Worm (Caenorhabditis elegans) whole organism, L1 larva: ENCODE measurements around the gene F59C12.4.

Experiments
- fkh-10 ChIP-seq: sonication (generic microtip); optimal IDR thresholded peaks from 2 replicates; lab custom pipeline; 2017; ENCODE audit warnings: missing biosample characterization, missing genetic modification reagents, missing genetic modification characterization
- fos-1 ChIP-seq: fragments of 150-350 bp; optimal IDR thresholded peaks from 2 replicates; lab custom pipeline; 2014; ENCODE audit warnings: missing biosample characterization, missing genetic modification characterization
- nhr-47 ChIP-seq: sonication (generic microtip); optimal IDR thresholded peaks from 2 replicates; lab custom pipeline; 2016; ENCODE audit warnings: mild to moderate bottlenecking, missing genetic modification characterization, moderate library complexity, missing compliant biosample characterization
- nhr-77 ChIP-seq: fragments of 150-350 bp; optimal IDR thresholded peaks from 2 replicates; lab custom pipeline; 2014; ENCODE audit warnings: missing biosample characterization, missing genetic modification characterization
- unc-62 ChIP-seq: fragments of 150-350 bp; optimal IDR thresholded peaks from 2 replicates; lab custom pipeline; 2014; ENCODE audit warnings: missing biosample characterization, missing genetic modification reagents, missing genetic modification characterization
- ztf-11 ChIP-seq, 2 experiments: sonication (generic microtip); optimal IDR thresholded peaks; 2 replicates each; lab custom pipeline; 2016 to 2017; ENCODE audit warnings: missing genetic modification characterization in 2 of 2, missing biosample characterization in 1 of 2, missing compliant biosample characterization in 1 of 2

DNA sequence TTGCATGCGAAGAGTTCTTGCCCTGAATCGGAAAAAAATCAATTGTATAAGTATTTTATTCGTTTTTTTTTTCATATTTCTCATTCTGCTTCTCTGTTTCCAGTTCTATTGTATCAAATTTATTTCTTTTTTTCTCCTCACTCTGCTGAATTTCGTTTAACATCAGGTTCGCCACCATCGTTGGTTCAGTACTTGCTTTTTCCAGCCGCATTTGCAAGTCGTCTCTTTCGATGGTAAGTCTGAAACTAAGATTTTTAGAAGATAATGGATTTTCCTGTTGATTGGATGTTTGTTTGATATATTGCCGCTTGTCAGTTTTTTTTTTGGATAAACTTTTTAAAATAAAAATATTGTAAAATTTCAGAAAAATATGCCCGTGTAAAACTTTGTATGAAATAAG is 4.7 kb upstream of the F59C12.4 start:
- TF ChIP-seq unc-62 (GFP tag; lab: Kevin White, UChicago), result no peak
- TF ChIP-seq nhr-77 (tag; lab: Kevin White, UChicago), result no peak
- no peak for TF ChIP-seq fkh-10
- TF ChIP-seq ztf-11 (tag; optimal IDR thresholded peaks at IDR 0.05; lab: Kevin White, UChicago), result no peak
- TF ChIP-seq fos-1 (tag; lab: Kevin White, UChicago), result no peak
- TF ChIP-seq nhr-47 (tag; lab: Kevin White, UChicago), result no peak
